Fruit fly (Drosophila melanogaster): Measurements from ENCODE around the gene CG32712.

Gene CG32712

DNA sequence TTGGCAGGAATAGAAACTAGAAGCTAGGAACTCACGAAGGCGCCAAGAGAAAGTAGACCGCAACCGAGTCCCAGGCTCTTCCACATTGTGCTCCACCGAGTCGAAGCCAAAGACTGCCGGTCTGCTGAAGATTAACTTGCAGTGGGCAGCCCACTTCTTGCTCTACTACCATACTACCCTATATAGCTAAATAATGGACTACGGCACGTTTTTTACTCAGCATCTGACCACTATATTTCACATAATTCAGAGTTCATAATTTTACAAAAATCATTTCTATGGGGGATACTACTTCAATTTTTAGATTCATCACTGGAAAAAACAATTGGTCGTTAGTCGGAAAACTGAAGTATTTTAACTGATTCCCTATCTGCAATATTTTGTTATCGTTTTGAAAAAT is at the start of gene CG32712:
CG32712 (minus strand) TSS at position 101 of the 400 bp plus-strand sequence.
- TF ChIP-seq CTCF (optimal IDR thresholded peaks at IDR 0.05) (no peak), CG8478 (optimal IDR thresholded peaks at IDR 0.05) (no peak)

DNA sequence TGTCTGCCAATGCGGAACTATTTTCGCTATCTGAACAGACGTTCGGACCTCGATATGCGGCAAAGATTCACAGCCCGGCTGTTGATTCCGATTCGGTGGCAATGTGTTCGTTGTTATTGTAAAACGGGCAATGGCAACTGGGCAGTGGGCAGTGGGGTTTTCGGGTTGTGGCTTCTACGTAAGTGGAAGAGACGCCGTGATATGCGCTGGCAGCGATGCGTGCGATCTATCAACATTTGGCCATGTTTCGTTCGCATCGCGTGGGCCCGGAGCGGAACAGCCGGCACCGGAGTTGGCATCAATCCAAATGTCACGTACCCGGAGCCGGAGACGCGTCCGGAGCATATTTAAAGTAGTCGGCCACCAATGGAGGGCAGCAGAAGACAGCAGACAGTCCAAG is 47.9 kb upstream of the CG32712 start, which contains the start of gene Cp38:
Cp38 (plus strand) TSS at position 376 of the 400 bp plus-strand sequence.
- TF ChIP-seq CTCF (optimal IDR thresholded peaks at IDR 0.05) (no peak), CG8478 (optimal IDR thresholded peaks at IDR 0.05) (no peak)

DNA sequence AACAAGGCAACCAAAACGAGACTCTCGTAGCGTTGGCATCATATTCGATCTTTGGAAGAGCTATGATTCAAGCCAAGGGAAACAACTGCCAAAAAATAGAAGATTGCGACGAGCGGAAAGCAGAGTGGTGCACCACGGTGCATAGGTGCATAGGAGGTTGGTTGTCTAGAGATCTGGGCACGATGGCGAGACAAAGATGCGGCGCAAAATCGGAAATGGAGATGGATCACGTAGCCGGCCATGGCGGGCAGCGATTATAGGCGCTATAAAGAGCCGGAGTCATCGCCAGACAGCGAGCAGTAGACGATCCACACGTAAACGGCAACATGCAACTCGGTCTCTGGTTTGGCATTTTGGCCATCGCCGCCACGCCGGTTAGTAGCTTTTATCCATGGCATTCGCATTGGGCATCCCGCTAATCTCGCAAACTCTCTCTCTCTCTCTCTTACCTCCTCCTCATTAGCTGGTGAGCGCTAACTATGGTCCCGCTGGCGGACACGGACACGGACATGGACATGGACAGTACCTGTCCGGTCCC is 45.5 kb upstream of the CG32712 start, which contains the start of gene Cp36:
Cp36 (plus strand) TSS at position 289 of the 538 bp plus-strand sequence.
- TF ChIP-seq CG8478 (optimal IDR thresholded peaks at IDR 0.05) (no peak), CTCF (optimal IDR thresholded peaks at IDR 0.05) (no peak)

DNA sequence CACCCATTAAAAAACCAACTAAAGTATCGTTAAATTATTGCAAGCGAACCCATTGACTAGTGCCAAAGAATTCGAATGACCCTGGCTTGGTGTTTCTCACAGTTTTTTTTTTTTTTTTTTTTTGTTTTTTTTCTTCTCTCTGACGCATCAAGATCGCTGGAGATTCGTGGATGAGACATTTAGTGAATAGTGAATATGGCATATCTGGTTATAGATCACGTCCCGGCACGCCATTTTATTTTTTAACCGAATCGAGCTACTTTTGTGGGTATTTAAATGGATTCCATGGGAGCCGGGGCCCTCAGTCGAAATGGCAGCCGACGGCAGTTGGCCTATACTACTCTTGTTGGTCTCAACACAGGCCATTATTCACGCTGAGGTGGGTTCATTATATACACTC is 43.2 kb upstream of the CG32712 start, which contains the start of gene Cp7Fc:
Cp7Fc (plus strand) TSS at position 301 of the 400 bp plus-strand sequence.
- TF ChIP-seq CTCF (optimal IDR thresholded peaks at IDR 0.05) (no peak), CG8478 (optimal IDR thresholded peaks at IDR 0.05) (no peak)

DNA sequence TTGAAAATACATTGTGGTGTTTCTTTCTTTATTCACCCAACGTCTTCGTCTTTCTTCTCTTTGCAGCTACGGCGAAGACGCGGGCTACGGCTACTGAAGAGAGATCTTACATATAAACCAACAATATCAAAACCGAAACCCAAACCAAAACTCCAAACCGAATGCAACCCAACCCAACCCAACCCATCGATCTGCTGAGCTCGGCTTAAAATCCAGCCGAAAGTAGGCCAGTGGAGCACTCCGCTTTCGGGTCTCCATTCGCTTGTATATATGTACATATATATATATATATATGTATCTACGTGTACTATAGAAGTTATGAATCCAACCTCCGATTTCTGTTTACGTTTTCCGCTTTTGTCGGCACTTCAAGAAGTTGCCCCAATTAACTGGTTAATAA is 42.0 kb upstream of the CG32712 start:
- TF ChIP-seq CG8478 (optimal IDR thresholded peaks at IDR 0.05): no peak
- TF ChIP-seq CTCF (optimal IDR thresholded peaks at IDR 0.05): no peak

DNA sequence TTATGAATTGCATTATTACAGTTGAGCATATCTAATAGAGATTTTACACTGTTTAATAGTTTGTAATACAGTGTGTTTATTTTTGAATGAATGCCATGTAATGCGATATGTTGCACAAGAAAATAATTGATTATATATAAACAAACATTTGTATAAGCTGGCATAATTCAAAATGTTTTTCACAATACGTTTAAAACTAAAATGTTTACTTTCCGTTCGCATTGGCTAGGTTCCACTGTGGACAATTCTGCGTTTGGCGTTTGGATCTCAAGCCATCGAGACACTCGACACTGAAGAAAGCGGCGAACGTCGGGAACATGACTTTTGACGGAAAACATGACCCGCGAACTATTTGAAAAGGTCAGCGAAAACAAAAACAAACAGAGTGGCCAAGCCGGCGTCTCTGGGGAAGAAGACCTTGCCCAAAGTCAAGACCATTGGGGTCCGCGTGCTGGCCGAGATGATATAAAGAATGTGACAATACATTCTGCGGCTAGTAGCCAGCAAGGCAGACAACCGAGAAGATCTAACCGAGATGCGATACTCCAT is 39.8 kb upstream of the CG32712 start, which contains the start of gene Cp7Fb:
Cp7Fb (plus strand) TSS at position 499 of the 549 bp plus-strand sequence.
- no peak for TF ChIP-seq CG8478 (optimal IDR thresholded peaks at IDR 0.05)

DNA sequence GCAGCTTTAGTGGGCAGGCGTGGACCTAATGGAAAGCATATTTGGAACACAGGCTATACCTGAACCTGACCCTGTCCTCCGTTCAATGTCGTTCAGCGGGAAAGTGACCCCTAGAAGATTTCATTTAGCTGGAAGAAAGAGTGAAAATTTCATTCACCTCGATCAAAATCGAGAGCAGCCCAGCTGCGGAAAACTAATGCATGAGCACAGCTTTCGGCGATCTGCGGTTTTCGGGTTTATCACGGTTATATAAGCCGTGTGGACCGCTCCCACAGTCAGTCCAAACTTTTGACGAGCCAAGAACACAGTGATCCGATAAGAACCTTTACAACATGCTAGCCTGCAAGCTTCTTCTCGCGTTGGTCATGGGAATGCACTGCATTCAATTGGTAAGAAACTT is 37.0 kb upstream of the CG32712 start, which contains the start of gene Cp7Fa:
Cp7Fa (plus strand) TSS at position 301 of the 400 bp plus-strand sequence.
- TF ChIP-seq CG8478 (optimal IDR thresholded peaks at IDR 0.05): no peak

DNA sequence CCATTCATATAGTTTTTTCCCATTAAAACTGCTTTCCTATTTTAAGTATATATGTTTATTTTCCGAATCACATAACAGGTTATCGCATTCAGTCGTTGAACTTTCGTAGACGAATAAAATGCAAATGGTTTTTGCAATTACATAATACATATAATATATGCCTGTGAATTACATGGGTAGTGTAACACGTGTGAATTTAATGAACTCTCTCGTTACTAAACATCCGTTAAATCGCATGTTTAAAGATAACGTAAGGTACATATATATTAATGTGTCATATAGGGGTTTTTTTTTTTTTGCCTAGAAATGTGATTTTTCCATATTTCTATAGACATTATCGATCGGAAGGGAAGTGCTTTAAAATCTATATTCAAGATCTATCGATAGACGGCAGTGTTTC is 36.0 kb upstream of the CG32712 start:
- TF ChIP-seq CTCF (optimal IDR thresholded peaks at IDR 0.05) (no peak), CG8478 (optimal IDR thresholded peaks at IDR 0.05) (no peak)

DNA sequence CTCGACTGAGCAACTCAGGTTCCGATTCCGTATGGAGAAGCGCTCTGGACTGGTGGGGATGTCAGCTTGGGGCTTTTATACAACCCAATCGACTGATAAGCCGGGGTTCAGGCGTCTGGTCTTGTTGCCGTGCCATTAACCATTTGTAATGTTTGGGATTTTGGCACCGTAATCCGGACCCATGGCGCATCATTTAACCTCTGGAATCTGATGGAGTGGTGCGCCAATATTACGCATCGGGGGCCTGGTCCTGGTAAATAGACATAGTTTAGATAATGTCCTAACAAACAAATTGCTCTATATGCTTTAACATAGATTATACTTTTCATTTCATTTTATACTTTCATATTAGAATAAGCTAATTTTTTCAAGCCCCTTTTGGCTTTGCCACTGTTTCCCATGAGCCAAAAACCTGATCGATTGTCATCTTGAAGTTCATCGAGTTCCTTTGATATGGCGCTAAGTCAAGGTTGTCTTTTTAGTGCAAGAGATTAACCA is 35.4 kb upstream of the CG32712 start, which contains the start of gene CG12116:
CG12116 (minus strand) TSS at position 51 of the 498 bp plus-strand sequence.
- no peak for TF ChIP-seq CTCF (optimal IDR thresholded peaks at IDR 0.05)
- TF ChIP-seq CG8478 (optimal IDR thresholded peaks at IDR 0.05): no peak

DNA sequence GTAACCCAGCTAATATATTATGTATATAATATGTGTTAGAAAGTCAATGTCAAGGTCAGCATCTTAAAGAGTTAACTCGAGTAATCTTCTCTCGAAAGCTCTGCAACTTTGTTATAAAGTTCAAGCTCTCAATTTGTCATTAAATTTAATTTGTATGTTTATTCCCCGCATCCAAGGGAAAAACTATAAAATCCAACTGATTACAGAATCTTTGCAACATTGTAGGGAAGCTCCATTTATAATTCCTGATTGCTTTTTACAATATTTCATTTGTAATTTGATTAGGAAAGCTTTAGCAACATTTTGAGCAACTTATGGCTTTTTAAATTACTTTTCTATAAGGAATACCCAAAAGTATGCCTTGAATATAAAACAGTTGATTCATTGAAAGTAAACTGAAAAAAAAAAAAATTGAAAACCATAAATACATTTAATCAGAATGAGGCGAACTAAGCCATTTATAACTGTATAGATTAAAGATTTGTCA is 33.2 kb upstream of the CG32712 start:
- no peak for TF ChIP-seq CG8478 (optimal IDR thresholded peaks at IDR 0.05)
- TF ChIP-seq CTCF (optimal IDR thresholded peaks at IDR 0.05): no peak

DNA sequence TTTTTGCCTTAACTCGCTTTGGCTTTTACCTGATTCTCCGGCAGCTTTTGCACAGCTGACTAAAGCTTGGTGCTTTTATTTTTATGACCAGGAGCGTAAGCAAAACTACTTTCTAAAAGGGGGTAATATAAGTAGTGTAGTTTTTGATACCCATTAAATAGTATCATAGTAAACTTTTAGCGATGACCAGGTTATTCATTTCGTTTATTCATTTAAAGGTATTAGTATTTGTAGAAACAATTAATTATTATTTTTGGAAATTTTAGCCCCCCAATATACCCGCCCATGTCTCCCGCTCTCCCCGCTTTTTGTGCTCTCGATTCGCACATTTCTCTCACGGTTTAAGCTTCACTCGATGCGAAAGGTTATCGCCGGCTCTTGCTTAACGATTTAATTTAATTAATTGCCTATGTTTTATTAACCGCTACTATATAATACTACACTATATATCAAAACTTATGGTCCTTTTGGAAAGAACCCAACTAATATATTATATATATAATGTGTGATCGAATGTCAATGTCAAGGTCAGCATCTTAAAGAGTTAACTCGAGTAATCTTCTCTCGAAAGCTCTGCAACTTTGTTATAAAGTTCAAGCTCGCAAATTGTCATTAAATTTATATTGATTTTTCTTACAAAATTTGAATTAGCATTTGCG is 30.9 kb upstream of the CG32712 start, which contains the start of gene Sptr:
Sptr (minus strand) TSS at position 61 of the 659 bp plus-strand sequence.
- TF ChIP-seq CTCF (optimal IDR thresholded peaks at IDR 0.05) (no peak), CG8478 (optimal IDR thresholded peaks at IDR 0.05) (no peak)

DNA sequence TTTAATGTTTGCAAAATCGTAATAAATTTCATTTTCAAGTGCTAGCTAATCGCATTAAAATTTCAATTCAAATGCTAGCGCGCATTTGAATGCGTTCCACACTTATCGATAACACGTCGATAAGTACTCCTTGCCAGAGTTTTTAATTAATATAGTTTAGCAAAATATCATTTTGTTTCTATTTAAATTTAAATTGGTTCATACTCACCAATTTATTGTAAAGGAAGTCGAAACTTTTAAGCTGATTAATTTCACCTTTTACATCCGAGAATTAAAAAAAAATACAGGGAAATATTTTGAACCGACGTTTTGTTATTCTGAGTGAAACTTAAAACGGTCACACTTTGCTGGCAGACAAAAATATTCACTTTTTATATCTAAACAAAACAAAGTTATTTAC is 27.5 kb upstream of the CG32712 start, which contains the start of gene Es2:
Es2 (plus strand) TSS at position 333 of the 400 bp plus-strand sequence.
- TF ChIP-seq CG8478 (optimal IDR thresholded peaks at IDR 0.05) (no peak), CTCF (optimal IDR thresholded peaks at IDR 0.05) (no peak)

DNA sequence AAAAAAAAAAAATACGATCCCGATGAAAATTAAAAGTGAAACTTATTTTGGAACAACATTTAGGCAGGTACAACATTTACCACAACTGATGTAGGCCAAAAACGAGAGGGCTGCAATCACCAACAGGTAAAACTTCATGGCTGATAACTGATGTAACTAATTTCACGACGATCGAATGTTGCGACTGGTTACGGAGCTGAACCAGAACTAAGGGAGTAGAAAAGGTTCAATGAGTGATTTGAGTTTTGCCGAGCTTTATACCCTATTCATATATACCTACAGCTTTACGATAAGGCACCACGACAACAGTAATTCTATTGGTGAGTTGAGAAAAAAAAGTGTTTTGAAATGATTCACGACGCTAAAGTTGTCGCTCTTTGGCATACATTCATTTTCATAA is 27.1 kb upstream of the CG32712 start, which contains the start of gene CG15347:
CG15347 (minus strand) TSS at position 213 of the 400 bp plus-strand sequence.
- TF ChIP-seq CG8478 (optimal IDR thresholded peaks at IDR 0.05) (no peak), CTCF (optimal IDR thresholded peaks at IDR 0.05) (no peak)

DNA sequence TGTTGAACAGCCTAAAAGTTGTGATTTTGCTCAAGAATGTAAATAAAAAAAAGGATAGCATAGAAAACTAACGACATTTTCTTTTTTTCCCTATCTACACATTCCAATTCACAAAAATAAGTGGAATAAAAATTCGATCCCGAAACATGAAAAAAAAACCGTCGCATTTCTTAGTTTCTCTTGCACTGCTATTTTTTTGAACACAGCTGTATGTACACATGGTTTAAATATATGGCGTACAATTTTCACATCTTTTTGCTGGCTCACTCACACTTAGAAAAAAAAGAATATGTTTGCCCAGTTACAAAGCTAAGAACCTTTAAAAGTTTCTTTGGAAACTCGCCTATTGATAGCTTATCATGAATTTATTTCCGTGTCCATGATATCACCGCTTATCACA is 26.6 kb upstream of the CG32712 start:
- TF ChIP-seq CTCF (optimal IDR thresholded peaks at IDR 0.05) (no peak), CG8478 (optimal IDR thresholded peaks at IDR 0.05) (no peak)

DNA sequence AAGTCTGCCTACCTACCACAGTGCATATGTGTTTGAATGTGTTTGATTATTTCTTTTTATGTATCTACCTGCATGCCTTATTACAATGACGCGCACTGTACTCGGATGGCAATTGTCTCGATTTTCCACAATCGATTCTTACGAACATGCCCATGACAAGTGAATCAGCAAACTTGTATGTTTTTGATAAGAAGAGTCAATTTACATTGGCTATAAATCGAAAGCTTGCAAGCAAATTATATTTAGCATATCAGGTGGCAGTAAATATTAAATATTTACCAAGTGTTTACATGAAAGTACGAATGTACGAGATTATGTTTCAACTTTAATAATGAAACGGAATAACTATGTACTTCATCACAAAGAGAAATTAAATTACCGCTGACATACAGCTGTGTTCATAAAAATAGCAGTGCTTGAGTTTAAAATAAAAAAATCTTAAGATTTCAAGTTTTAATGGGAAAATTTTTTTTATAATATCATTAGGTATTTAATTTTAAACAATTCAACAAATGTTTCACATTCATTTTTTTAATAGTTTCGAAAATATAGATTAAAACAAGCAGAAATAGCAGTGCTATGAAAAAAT is 25.9 kb upstream of the CG32712 start:
- TF ChIP-seq CG8478 (optimal IDR thresholded peaks at IDR 0.05): no peak
- no peak for TF ChIP-seq CTCF (optimal IDR thresholded peaks at IDR 0.05)

All from S2 (cell line).